Worm (Caenorhabditis elegans): ENCODE results near the gene ints-11.
A peak's percentile ranks its signal among the peaks of the same experiment; 100 is the strongest.

Gene ints-11

ce11 chrII:8128273-8129039, 14.8 kb downstream of the ints-11 start:
- TF ChIP-seq ztf-23 (GFP tag; IDR thresholded peaks at IDR 0.05), result peak; percentile 72
- 0 out of 2 replicates have a peak, but pooled peaks have one; percentile 33 for TF ChIP-seq flt-1 (GFP tag; IDR thresholded peaks at IDR 0.05)
- TF ChIP-seq tab-1 (GFP tag; IDR thresholded peaks at IDR 0.05), result 0 out of 2 replicates have a peak, but pooled peaks have one; percentile 49
- TF ChIP-seq T22C8.4 (GFP tag; IDR thresholded peaks at IDR 0.05), result no peak

- no peak for TF ChIP-seq cog-1 (tag; optimal IDR thresholded peaks at IDR 0.05)
- TF ChIP-seq ref-1 (GFP tag; conservative IDR thresholded peaks at IDR 0.05), result no peak
- TF ChIP-seq med-1 (GFP tag; optimal IDR thresholded peaks at IDR 0.05; ENCODE audit: insufficient read depth), result no peak
- TF ChIP-seq T22C8.4 (GFP tag; IDR thresholded peaks at IDR 0.05), result no peak
- TF ChIP-seq flt-1 (GFP tag; IDR thresholded peaks at IDR 0.05), result no peak
- TF ChIP-seq ztf-23 (GFP tag; IDR thresholded peaks at IDR 0.05), result no peak
- TF ChIP-seq ztf-29 (GFP tag; IDR thresholded peaks at IDR 0.05), result no peak
- TF ChIP-seq tab-1 (GFP tag; IDR thresholded peaks at IDR 0.05), result no peak
These were observed 15.5 kb downstream of the ints-11 start for ce11 chrII:8127794-8128193.

ce11 chrII:8127290-8127689, 16.0 kb downstream of the ints-11 start:
- TF ChIP-seq cog-1 (tag; optimal IDR thresholded peaks at IDR 0.05) (no peak), flt-1 (GFP tag; IDR thresholded peaks at IDR 0.05) (no peak), ztf-29 (GFP tag; IDR thresholded peaks at IDR 0.05) (no peak), ztf-23 (GFP tag; IDR thresholded peaks at IDR 0.05) (no peak), klf-2 (GFP tag; conservative IDR thresholded peaks at IDR 0.05) (no peak), ref-1 (GFP tag; conservative IDR thresholded peaks at IDR 0.05) (no peak), T22C8.4 (GFP tag; IDR thresholded peaks at IDR 0.05) (no peak), med-1 (GFP tag; optimal IDR thresholded peaks at IDR 0.05; ENCODE audit: insufficient read depth) (no peak), tab-1 (GFP tag; IDR thresholded peaks at IDR 0.05) (no peak)

ce11 chrII:8126617-8127016, 16.7 kb downstream of the ints-11 start:
- TF ChIP-seq ztf-23 (GFP tag; IDR thresholded peaks at IDR 0.05) (no peak), klf-2 (GFP tag; conservative IDR thresholded peaks at IDR 0.05) (no peak), tab-1 (GFP tag; IDR thresholded peaks at IDR 0.05) (no peak), flt-1 (GFP tag; IDR thresholded peaks at IDR 0.05) (no peak)

ce11 chrII:8126132-8126531, 17.1 kb downstream of the ints-11 start:
- TF ChIP-seq klf-2 (GFP tag; conservative IDR thresholded peaks at IDR 0.05) (peak; percentile 19; the same call in 1 of the 2 replicates), med-1 (GFP tag; optimal IDR thresholded peaks at IDR 0.05; ENCODE audit: insufficient read depth) (no peak), ref-1 (GFP tag; conservative IDR thresholded peaks at IDR 0.05) (no peak), ztf-23 (GFP tag; IDR thresholded peaks at IDR 0.05) (no peak), tab-1 (GFP tag; IDR thresholded peaks at IDR 0.05) (0 out of 2 replicates have a peak, but pooled peaks have one; percentile 14), T22C8.4 (GFP tag; IDR thresholded peaks at IDR 0.05) (peak; percentile 52), ztf-29 (GFP tag; IDR thresholded peaks at IDR 0.05) (no peak)

ce11 chrII:8125439-8125838, 17.8 kb downstream of the ints-11 start:
- TF ChIP-seq ztf-29 (GFP tag; IDR thresholded peaks at IDR 0.05) (no peak), cog-1 (tag; optimal IDR thresholded peaks at IDR 0.05) (no peak), med-1 (GFP tag; optimal IDR thresholded peaks at IDR 0.05; ENCODE audit: insufficient read depth) (no peak), tab-1 (GFP tag; IDR thresholded peaks at IDR 0.05) (no peak), ref-1 (GFP tag; conservative IDR thresholded peaks at IDR 0.05) (no peak), klf-2 (GFP tag; conservative IDR thresholded peaks at IDR 0.05) (no peak), flt-1 (GFP tag; IDR thresholded peaks at IDR 0.05) (no peak), ztf-23 (GFP tag; IDR thresholded peaks at IDR 0.05) (no peak), T22C8.4 (GFP tag; IDR thresholded peaks at IDR 0.05) (no peak)

- TF ChIP-seq cog-1 (tag; optimal IDR thresholded peaks at IDR 0.05) (no peak), med-1 (GFP tag; optimal IDR thresholded peaks at IDR 0.05; ENCODE audit: insufficient read depth) (no peak)
These were observed 18.4 kb downstream of the ints-11 start, which contains the start of gene ire-1 for ce11 chrII:8124867-8125266. TSS of gene ire-1 (minus strand) at chrII:8124910.

ce11 chrII:8117426-8117825, 25.9 kb downstream of the ints-11 start:
- TF ChIP-seq T22C8.4 (GFP tag; IDR thresholded peaks at IDR 0.05), result no peak
- TF ChIP-seq ztf-29 (GFP tag; IDR thresholded peaks at IDR 0.05), result no peak
- TF ChIP-seq flt-1 (GFP tag; IDR thresholded peaks at IDR 0.05), result no peak
- TF ChIP-seq tab-1 (GFP tag; IDR thresholded peaks at IDR 0.05), result no peak
- TF ChIP-seq med-1 (GFP tag; optimal IDR thresholded peaks at IDR 0.05; ENCODE audit: insufficient read depth), result no peak

ce11 chrII:8116159-8116558, 27.1 kb downstream of the ints-11 start, which contains the start of gene unc-105:
TSS of gene unc-105 (plus strand) at chrII:8116459.
- no peak for TF ChIP-seq tab-1 (GFP tag; IDR thresholded peaks at IDR 0.05)
- no peak for TF ChIP-seq ref-1 (GFP tag; conservative IDR thresholded peaks at IDR 0.05)
- TF ChIP-seq flt-1 (GFP tag; IDR thresholded peaks at IDR 0.05), result no peak
- no peak for TF ChIP-seq klf-2 (GFP tag; conservative IDR thresholded peaks at IDR 0.05)
- TF ChIP-seq T22C8.4 (GFP tag; IDR thresholded peaks at IDR 0.05), result no peak
- no peak for TF ChIP-seq cog-1 (tag; optimal IDR thresholded peaks at IDR 0.05)
- no peak for TF ChIP-seq med-1 (GFP tag; optimal IDR thresholded peaks at IDR 0.05; ENCODE audit: insufficient read depth)
- TF ChIP-seq ztf-23 (GFP tag; IDR thresholded peaks at IDR 0.05), result no peak

ce11 chrII:8112063-8112462, 31.2 kb downstream of the ints-11 start, which contains the start of gene lron-4:
TSS of gene lron-4 (minus strand) at chrII:8112163.
- TF ChIP-seq ztf-23 (GFP tag; IDR thresholded peaks at IDR 0.05) (no peak), klf-2 (GFP tag; conservative IDR thresholded peaks at IDR 0.05) (no peak), cog-1 (tag; optimal IDR thresholded peaks at IDR 0.05) (no peak), ref-1 (GFP tag; conservative IDR thresholded peaks at IDR 0.05) (no peak), med-1 (GFP tag; optimal IDR thresholded peaks at IDR 0.05; ENCODE audit: insufficient read depth) (no peak), flt-1 (GFP tag; IDR thresholded peaks at IDR 0.05) (no peak), T22C8.4 (GFP tag; IDR thresholded peaks at IDR 0.05) (no peak), ztf-29 (GFP tag; IDR thresholded peaks at IDR 0.05) (no peak), tab-1 (GFP tag; IDR thresholded peaks at IDR 0.05) (no peak)
